Worm (Caenorhabditis elegans) whole organism, early embryonic: Measurements from ENCODE around the gene K09C8.9.

Experiments used
- B0310.2 ChIP-seq: sonication (generic microtip); optimal IDR thresholded peaks from 2 replicates; lab custom pipeline; 2016; ENCODE audit warnings: mild to moderate bottlenecking, missing genetic modification characterization, missing compliant biosample characterization
- F13C5.2 ChIP-seq: sonication (generic microtip); optimal IDR thresholded peaks from 2 replicates; lab custom pipeline; 2017; ENCODE audit warnings: mild to moderate bottlenecking, missing genetic modification characterization, inconsistent platforms, missing compliant biosample characterization
- aly-1 ChIP-seq: sonication (generic microtip); optimal IDR thresholded peaks from 2 replicates; lab custom pipeline; 2016; ENCODE audit warnings: missing genetic modification characterization, missing compliant biosample characterization
- ama-1 ChIP-seq: fragments of 150-350 bp; optimal IDR thresholded peaks from 2 replicates; lab custom pipeline; 2014
- ceh-13 ChIP-seq: fragments of 200-800 bp; sonication (Bioruptor generic); optimal IDR thresholded peaks from 2 replicates; lab custom pipeline; 2018; ENCODE audit warnings: mild to moderate bottlenecking, missing genetic modification characterization, missing compliant biosample characterization
- ceh-36 ChIP-seq: sonication (generic microtip); optimal IDR thresholded peaks from 2 replicates; lab custom pipeline; 2016; ENCODE audit warnings: missing genetic modification characterization, inconsistent platforms, missing compliant biosample characterization
- ets-7 ChIP-seq: sonication (generic microtip); optimal IDR thresholded peaks from 2 replicates; lab custom pipeline; 2016; ENCODE audit warnings: missing genotype, missing genetic modification characterization, missing compliant biosample characterization
- flt-1 ChIP-seq: fragments of 200-800 bp; sonication (Bioruptor generic); IDR thresholded peaks from 2 replicates; pipeline ENCODE4 v1.3.6; 2022; ENCODE audit warnings: missing genetic modification characterization, missing compliant biosample characterization
- hmbx-1 ChIP-seq: sonication (generic microtip); optimal IDR thresholded peaks from 2 replicates; lab custom pipeline; 2016; ENCODE audit warnings: mild to moderate bottlenecking, missing genetic modification characterization, missing compliant biosample characterization
- scrt-1 ChIP-seq: fragments of 200-800 bp; sonication (Bioruptor generic); IDR thresholded peaks from 2 replicates; pipeline ENCODE4 v1.3.6; 2022; ENCODE audit warnings: missing genetic modification characterization, missing compliant biosample characterization
- sea-1 ChIP-seq: fragments of 200-800 bp; sonication (Bioruptor generic); conservative IDR thresholded peaks from 2 replicates; pipeline ENCODE4 v1.3.6; 2022; ENCODE audit warnings: missing genetic modification characterization, missing compliant biosample characterization
- tbx-11 ChIP-seq: fragments of 200-800 bp; sonication (Bioruptor generic); IDR thresholded peaks from 2 replicates; pipeline ENCODE4 v1.3.6; 2022; ENCODE audit warnings: missing genetic modification characterization, missing compliant biosample characterization
- tbx-37 ChIP-seq: fragments of 200-800 bp; sonication (Bioruptor generic); conservative IDR thresholded peaks from 2 replicates; pipeline ENCODE4 v1.3.6; 2022; ENCODE audit warnings: missing genetic modification reagents, missing genetic modification characterization, missing compliant biosample characterization

DNA sequence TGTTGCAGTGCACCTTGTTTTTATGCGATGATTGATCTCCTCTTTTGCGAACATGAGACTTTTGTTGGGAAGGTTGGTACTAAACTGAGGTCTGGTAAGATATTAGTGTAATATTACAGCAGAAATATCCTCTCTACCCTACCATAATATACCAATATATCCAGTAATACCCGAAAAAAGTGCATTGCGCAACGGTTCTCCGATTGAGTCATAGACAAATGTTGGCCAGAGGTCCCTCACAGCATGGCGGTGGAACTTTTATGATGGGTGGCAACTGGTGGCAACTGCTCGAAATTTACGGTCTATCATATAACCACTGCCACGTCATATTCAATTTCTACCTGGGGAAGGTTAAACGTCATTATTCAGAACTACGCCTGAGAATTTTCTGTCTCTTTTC lies 21.7 kb upstream of the K09C8.9 start:
- TF ChIP-seq flt-1 (GFP tag; lab: Robert Waterston, UW) (no peak), ama-1 (no peak), scrt-1 (0 out of 2 replicates have a peak, but pooled peaks have one; percentile 12), tbx-37 (GFP tag; lab: Robert Waterston, UW) (no peak), aly-1 (tag; lab: Kevin White, UChicago) (no peak), ets-7 (tag; lab: Kevin White, UChicago) (no peak), hmbx-1 (no peak), sea-1 (no peak), ceh-13 (GFP tag; lab: Kevin White, UChicago) (no peak), B0310.2 (no peak), F13C5.2 (tag; lab: Kevin White, UChicago) (no peak), tbx-11 (GFP tag; lab: Robert Waterston, UW) (no peak), ceh-36 (tag; lab: Kevin White, UChicago) (no peak)
